Worm (Caenorhabditis elegans) whole organism, L1 larva: ENCODE measurements around the gene nlp-50.
A peak's percentile ranks its signal among the peaks of the same experiment; 100 is the strongest.

Experiments used
- C04F5.9 ChIP-seq: sonication (generic microtip); optimal IDR thresholded peaks from 2 replicates; lab custom pipeline; 2016; ENCODE audit warnings: missing genetic modification characterization, missing compliant biosample characterization
- C16A3.4 ChIP-seq: fragments of 150-350 bp; optimal IDR thresholded peaks from 2 replicates; lab custom pipeline; 2014; ENCODE audit warnings: missing biosample characterization, missing genetic modification characterization
- C34B4.2 ChIP-seq: sonication (generic microtip); optimal IDR thresholded peaks from 2 replicates; lab custom pipeline; 2017; ENCODE audit warnings: mild to moderate bottlenecking, missing genetic modification characterization, missing compliant biosample characterization
- Y116A8C.19 ChIP-seq: sonication (generic microtip); optimal IDR thresholded peaks from 2 replicates; lab custom pipeline; 2016; ENCODE audit warnings: missing compliant biosample characterization, missing genetic modification characterization, borderline replicate concordance
- aly-2 ChIP-seq: fragments of 150-350 bp; optimal IDR thresholded peaks from 2 replicates; lab custom pipeline; 2014; ENCODE audit warnings: missing biosample characterization, missing genetic modification characterization
- ama-1 ChIP-seq: fragments of 150-350 bp; optimal IDR thresholded peaks from 2 replicates; lab custom pipeline; 2014
- blmp-1 ChIP-seq: fragments of 150-350 bp; optimal IDR thresholded peaks from 2 replicates; lab custom pipeline; 2014; ENCODE audit warnings: missing biosample characterization, missing genetic modification characterization
- ceh-88 ChIP-seq: fragments of 200-800 bp; sonication (Bioruptor generic); IDR thresholded peaks from 2 replicates; pipeline ENCODE4 v1.3.6; 2022; ENCODE audit warnings: missing genetic modification characterization, missing compliant biosample characterization
- ceh-90 ChIP-seq: sonication (generic microtip); optimal IDR thresholded peaks from 2 replicates; lab custom pipeline; 2016; ENCODE audit warnings: missing genetic modification characterization, missing compliant biosample characterization
- dpl-1 ChIP-seq, 3 experiments: fragments of 150-350 bp in 2 of 3; sonication (generic microtip) in 1 of 3; optimal IDR thresholded peaks; 2 replicates each; lab custom pipeline; 2014 to 2017; ENCODE audit warnings: missing biosample characterization in 3 of 3, missing genetic modification characterization in 3 of 3, missing genetic modification reagents in 3 of 3
- efl-3 ChIP-seq: fragments of 200-800 bp; sonication (Bioruptor generic); optimal IDR thresholded peaks from 2 replicates; lab custom pipeline; 2018; ENCODE audit warnings: mild to moderate bottlenecking, missing genetic modification characterization, missing compliant biosample characterization
- egl-13 ChIP-seq: sonication (generic microtip); optimal IDR thresholded peaks from 2 replicates; lab custom pipeline; 2016; ENCODE audit warnings: missing genotype, missing genetic modification reagents, missing genetic modification characterization, missing compliant biosample characterization
- elt-2 ChIP-seq: sonication (generic microtip); optimal IDR thresholded peaks from 2 replicates; lab custom pipeline; 2016; ENCODE audit warnings: missing genetic modification characterization, mild to moderate bottlenecking, inconsistent platforms, missing compliant biosample characterization, missing genetic modification reagents
- ets-5 ChIP-seq: fragments of 200-800 bp; sonication (Bioruptor generic); IDR thresholded peaks from 2 replicates; pipeline ENCODE4 v1.3.6; 2022; ENCODE audit warnings: missing genetic modification characterization, missing compliant biosample characterization
- fkh-8 ChIP-seq: sonication (generic microtip); optimal IDR thresholded peaks from 2 replicates; lab custom pipeline; 2016; ENCODE audit warnings: mild to moderate bottlenecking, missing genetic modification characterization, missing compliant biosample characterization
- grh-1 ChIP-seq: fragments of 200-800 bp; sonication (Bioruptor generic); IDR thresholded peaks from 2 replicates; pipeline ENCODE4 v1.3.6; 2022; ENCODE audit warnings: missing genetic modification reagents, missing genetic modification characterization, missing compliant biosample characterization
- hpl-2 ChIP-seq: fragments of 150-350 bp; optimal IDR thresholded peaks from 2 replicates; lab custom pipeline; 2014; ENCODE audit warnings: missing biosample characterization, missing genetic modification reagents, missing genetic modification characterization
- isw-1 ChIP-seq: fragments of 200-800 bp; sonication (Bioruptor generic); IDR thresholded peaks from 2 replicates; pipeline ENCODE4 v1.3.6; 2022; ENCODE audit warnings: missing genetic modification characterization, missing compliant biosample characterization
- jun-1 ChIP-seq: fragments of 150-350 bp; optimal IDR thresholded peaks from 2 replicates; lab custom pipeline; 2014; ENCODE audit warnings: missing biosample characterization, missing genetic modification reagents, missing genetic modification characterization
- lin-13 ChIP-seq: fragments of 150-350 bp; optimal IDR thresholded peaks from 2 replicates; lab custom pipeline; 2014; ENCODE audit warnings: missing biosample characterization, missing genetic modification reagents, missing genetic modification characterization
- lin-14 ChIP-seq: fragments of 200-800 bp; sonication (Bioruptor generic); optimal IDR thresholded peaks from 2 replicates; lab custom pipeline; 2018; ENCODE audit warnings: mild to moderate bottlenecking, missing genetic modification characterization, moderate library complexity, missing compliant biosample characterization
- lin-35 ChIP-seq, 2 experiments: fragments of 150-350 bp; optimal IDR thresholded peaks; 2 replicates each; lab custom pipeline; 2014; ENCODE audit warnings: missing biosample characterization in 2 of 2, missing genetic modification characterization in 2 of 2, missing genetic modification reagents in 2 of 2
- lir-3 ChIP-seq: sonication (generic microtip); optimal IDR thresholded peaks from 2 replicates; lab custom pipeline; 2016; ENCODE audit warnings: mild to moderate bottlenecking, missing genetic modification characterization, moderate library complexity, missing compliant biosample characterization; ENCODE audit not compliant: poor library complexity
- lsy-2 ChIP-seq, 2 experiments: fragments of 150-350 bp; optimal IDR thresholded peaks; 2 replicates each; lab custom pipeline; 2014; ENCODE audit warnings: missing biosample characterization in 2 of 2, missing genetic modification characterization in 2 of 2
- mdl-1 ChIP-seq, 2 experiments: fragments of 150-350 bp; optimal IDR thresholded peaks; 2 replicates each; lab custom pipeline; 2014 to 2017; ENCODE audit warnings: missing biosample characterization in 2 of 2, missing genetic modification characterization in 2 of 2, inconsistent platforms in 1 of 2
- nhr-19 ChIP-seq: fragments of 200-800 bp; sonication (Bioruptor generic); conservative IDR thresholded peaks from 2 replicates; pipeline ENCODE4 v1.3.6; 2022; ENCODE audit warnings: missing genetic modification characterization, missing compliant biosample characterization
- nhr-20 ChIP-seq: sonication (generic microtip); optimal IDR thresholded peaks from 2 replicates; lab custom pipeline; 2016; ENCODE audit warnings: mild to moderate bottlenecking, missing genetic modification characterization, missing compliant biosample characterization
- nhr-77 ChIP-seq: fragments of 150-350 bp; optimal IDR thresholded peaks from 2 replicates; lab custom pipeline; 2014; ENCODE audit warnings: missing biosample characterization, missing genetic modification characterization
- nhr-85 ChIP-seq: sonication (generic microtip); peaks from one replicate; lab custom pipeline; 2016; ENCODE audit warnings: missing genetic modification characterization, inconsistent platforms, missing compliant biosample characterization
- nhr-90 ChIP-seq: sonication (generic microtip); optimal IDR thresholded peaks from 2 replicates; lab custom pipeline; 2016; ENCODE audit warnings: mild to moderate bottlenecking, missing genetic modification characterization, missing compliant biosample characterization; ENCODE audit not compliant: poor library complexity
- snpc-4 ChIP-seq: fragments of 150-350 bp; optimal IDR thresholded peaks from 2 replicates; lab custom pipeline; 2014; ENCODE audit warnings: missing biosample characterization, missing genetic modification characterization
- snu-23 ChIP-seq: sonication (generic microtip); optimal IDR thresholded peaks from 2 replicates; lab custom pipeline; 2016; ENCODE audit warnings: missing genetic modification characterization, missing compliant biosample characterization
- sox-4 ChIP-seq: sonication (generic microtip); optimal IDR thresholded peaks from 2 replicates; lab custom pipeline; 2016; ENCODE audit warnings: missing genetic modification characterization, missing compliant biosample characterization
- sptf-1 ChIP-seq: fragments of 150-350 bp; optimal IDR thresholded peaks from 2 replicates; lab custom pipeline; 2014; ENCODE audit warnings: missing biosample characterization, missing genetic modification characterization
- sup-37 ChIP-seq: fragments of 200-800 bp; sonication (Bioruptor generic); optimal IDR thresholded peaks from 2 replicates; lab custom pipeline; 2018; ENCODE audit warnings: mild to moderate bottlenecking, missing genetic modification characterization, missing compliant biosample characterization
- swsn-7 ChIP-seq: sonication (generic microtip); optimal IDR thresholded peaks from 2 replicates; lab custom pipeline; 2016; ENCODE audit warnings: missing genetic modification characterization, missing compliant biosample characterization
- tbx-2 ChIP-seq: sonication (generic microtip); optimal IDR thresholded peaks from 2 replicates; lab custom pipeline; 2016; ENCODE audit warnings: missing genetic modification characterization, missing compliant biosample characterization
- unc-98 ChIP-seq: fragments of 200-800 bp; sonication (Bioruptor generic); IDR thresholded peaks from 2 replicates; pipeline ENCODE4 v1.3.6; 2022; ENCODE audit warnings: missing genetic modification characterization, missing compliant biosample characterization
- xbp-1 ChIP-seq: sonication (generic microtip); optimal IDR thresholded peaks from 2 replicates; lab custom pipeline; 2016; ENCODE audit warnings: missing genetic modification characterization, missing compliant biosample characterization
- zip-4 ChIP-seq: fragments of 200-800 bp; sonication (Bioruptor generic); optimal IDR thresholded peaks from 2 replicates; lab custom pipeline; 2018; ENCODE audit warnings: mild to moderate bottlenecking, missing genetic modification characterization, moderate library complexity, missing compliant biosample characterization
- ztf-11 ChIP-seq, 2 experiments: sonication (generic microtip); optimal IDR thresholded peaks; 2 replicates each; lab custom pipeline; 2016 to 2017; ENCODE audit warnings: missing genetic modification characterization in 2 of 2, missing biosample characterization in 1 of 2, missing compliant biosample characterization in 1 of 2
- ztf-4 ChIP-seq: fragments of 150-350 bp; optimal IDR thresholded peaks from 2 replicates; lab custom pipeline; 2014; ENCODE audit warnings: missing biosample characterization, missing genetic modification characterization

The nlp-50 gene

ce11 chrII:6776418-6777034 lies 11.7 kb downstream of the nlp-50 start, which contains the start of gene ssup-72 (continued):
- TF ChIP-seq Y116A8C.19 (tag; lab: Kevin White, UChicago) (peak; percentile 67), ztf-4 (tag; lab: Kevin White, UChicago) (peak; percentile 60), nhr-77 (tag; lab: Kevin White, UChicago) (peak; percentile 15), blmp-1 (peak; percentile 25), ets-5 (GFP tag; lab: Robert Waterston, UW) (no peak), elt-2 (tag; lab: Kevin White, UChicago) (peak; percentile 35), lin-14 (GFP tag; lab: Kevin White, UChicago) (peak; percentile 84), nhr-85 (peak; percentile 92), ceh-90 (tag; lab: Kevin White, UChicago) (peak; percentile 86), lsy-2 (tag; optimal IDR thresholded peaks at IDR 0.05; lab: Kevin White, UChicago) (peak; percentile 77 to 79), sox-4 (tag; lab: Kevin White, UChicago) (peak; percentile 83), tbx-2 (tag; lab: Kevin White, UChicago) (peak; percentile 84), ama-1 (lab: Kevin White, UChicago) (no peak), nhr-19 (peak; percentile 79), isw-1 (GFP tag; lab: Robert Waterston, UW) (peak; percentile 50), fkh-8 (tag; lab: Kevin White, UChicago) (peak; percentile 74), nhr-90 (tag; lab: Kevin White, UChicago) (peak; percentile 87), nhr-20 (tag; lab: Kevin White, UChicago) (peak; percentile 83), unc-98 (no peak), ztf-11 (tag; optimal IDR thresholded peaks at IDR 0.05; lab: Kevin White, UChicago) (peak in 1 of 2 experiments; percentile 88), egl-13 (peak; percentile 86), grh-1 (GFP tag; lab: Robert Waterston, UW) (peak; percentile 51; the same call in 1 of the 2 replicates), xbp-1 (tag; lab: Kevin White, UChicago) (peak; percentile 78), sptf-1 (tag; lab: Kevin White, UChicago) (no peak), lir-3 (tag; lab: Kevin White, UChicago) (peak; percentile 94), dpl-1 (GFP tag; optimal IDR thresholded peaks at IDR 0.05; lab: Kevin White, UChicago) (peak; percentile 80 to 90 (median 85)), C04F5.9 (tag; lab: Kevin White, UChicago) (peak; percentile 54), ceh-88 (GFP tag; lab: Robert Waterston, UW) (peak; percentile 62; the same call in 1 of the 2 replicates), lin-13 (GFP tag; lab: Kevin White, UChicago) (peak; percentile 52), lin-35 (GFP tag; optimal IDR thresholded peaks at IDR 0.05; lab: Kevin White, UChicago) (peak; percentile 84 to 91), mdl-1 (tag; optimal IDR thresholded peaks at IDR 0.05; lab: Kevin White, UChicago) (peak in 1 of 2 experiments; percentile 29), sup-37 (GFP tag; lab: Kevin White, UChicago) (peak; percentile 45), C16A3.4 (tag; lab: Kevin White, UChicago) (peak; percentile 62), swsn-7 (tag; lab: Kevin White, UChicago) (peak; percentile 80), zip-4 (GFP tag; lab: Kevin White, UChicago) (no peak), jun-1 (tag; lab: Kevin White, UChicago) (no peak), snpc-4 (tag; lab: Kevin White, UChicago) (peak; percentile 41), hpl-2 (no peak), snu-23 (GFP tag; lab: Kevin White, UChicago) (peak; percentile 84), C34B4.2 (tag; lab: Kevin White, UChicago) (no peak), aly-2 (peak; percentile 4), efl-3 (GFP tag; lab: Kevin White, UChicago) (peak; percentile 6)
